Worm (Caenorhabditis elegans) whole organism, L1 larva: ENCODE data around the gene fbxa-143.

Experiments used
- C04F5.9 ChIP-seq: sonication (generic microtip); optimal IDR thresholded peaks from 2 replicates; lab custom pipeline; 2016; ENCODE audit warnings: missing genetic modification characterization, missing compliant biosample characterization
- Y116A8C.19 ChIP-seq: sonication (generic microtip); optimal IDR thresholded peaks from 2 replicates; lab custom pipeline; 2016; ENCODE audit warnings: missing compliant biosample characterization, missing genetic modification characterization, borderline replicate concordance
- alr-1 ChIP-seq: fragments of 200-800 bp; sonication (Bioruptor generic); optimal IDR thresholded peaks from 2 replicates; lab custom pipeline; 2018; ENCODE audit warnings: borderline replicate concordance, mild to moderate bottlenecking, missing genetic modification characterization, missing compliant biosample characterization
- aly-2 ChIP-seq: fragments of 150-350 bp; optimal IDR thresholded peaks from 2 replicates; lab custom pipeline; 2014; ENCODE audit warnings: missing biosample characterization, missing genetic modification characterization
- ces-1 ChIP-seq: fragments of 150-350 bp; optimal IDR thresholded peaks from 2 replicates; lab custom pipeline; 2014; ENCODE audit warnings: missing biosample characterization, missing genetic modification reagents, missing genetic modification characterization
- dsc-1 ChIP-seq: sonication (generic microtip); optimal IDR thresholded peaks from 2 replicates; lab custom pipeline; 2016; ENCODE audit warnings: mild to moderate bottlenecking, missing genetic modification characterization, missing compliant biosample characterization
- efl-1 ChIP-seq, 4 experiments: fragments of 150-350 bp; optimal IDR thresholded peaks in 3 of 4; peaks in 1 of 4; 1 replicate in 1 of 4; 2 replicates in 3 of 4; lab custom pipeline; 2014; ENCODE audit warnings: missing biosample characterization in 2 of 4, missing genetic modification characterization in 2 of 4, missing genetic modification reagents in 2 of 4
- elt-2 ChIP-seq: sonication (generic microtip); optimal IDR thresholded peaks from 2 replicates; lab custom pipeline; 2016; ENCODE audit warnings: missing genetic modification characterization, mild to moderate bottlenecking, inconsistent platforms, missing compliant biosample characterization, missing genetic modification reagents
- fkh-10 ChIP-seq: sonication (generic microtip); optimal IDR thresholded peaks from 2 replicates; lab custom pipeline; 2017; ENCODE audit warnings: missing biosample characterization, missing genetic modification reagents, missing genetic modification characterization
- fos-1 ChIP-seq: fragments of 150-350 bp; optimal IDR thresholded peaks from 2 replicates; lab custom pipeline; 2014; ENCODE audit warnings: missing biosample characterization, missing genetic modification characterization
- irx-1 ChIP-seq: sonication (generic microtip); optimal IDR thresholded peaks from 2 replicates; lab custom pipeline; 2016; ENCODE audit warnings: missing genetic modification characterization, missing compliant biosample characterization
- lin-13 ChIP-seq: fragments of 150-350 bp; optimal IDR thresholded peaks from 2 replicates; lab custom pipeline; 2014; ENCODE audit warnings: missing biosample characterization, missing genetic modification reagents, missing genetic modification characterization
- lin-39 ChIP-seq: fragments of 150-350 bp; optimal IDR thresholded peaks from 2 replicates; lab custom pipeline; 2014; ENCODE audit warnings: missing biosample characterization, missing genetic modification reagents, missing genetic modification characterization
- lir-3 ChIP-seq: sonication (generic microtip); optimal IDR thresholded peaks from 2 replicates; lab custom pipeline; 2016; ENCODE audit warnings: mild to moderate bottlenecking, missing genetic modification characterization, moderate library complexity, missing compliant biosample characterization; ENCODE audit not compliant: poor library complexity
- lsy-2 ChIP-seq, 2 experiments: fragments of 150-350 bp; optimal IDR thresholded peaks; 2 replicates each; lab custom pipeline; 2014; ENCODE audit warnings: missing biosample characterization in 2 of 2, missing genetic modification characterization in 2 of 2
- mab-9 ChIP-seq: fragments of 200-800 bp; sonication (Bioruptor generic); IDR thresholded peaks from 2 replicates; pipeline ENCODE4 v1.3.6; 2022; ENCODE audit warnings: missing genetic modification reagents, missing genetic modification characterization, missing compliant biosample characterization
- mef-2 ChIP-seq: fragments of 150-350 bp; optimal IDR thresholded peaks from 2 replicates; lab custom pipeline; 2014; ENCODE audit warnings: missing biosample characterization, missing genetic modification characterization
- nhr-11 ChIP-seq: fragments of 150-350 bp; optimal IDR thresholded peaks from 2 replicates; lab custom pipeline; 2014; ENCODE audit warnings: missing biosample characterization, missing genetic modification characterization
- nhr-20 ChIP-seq: sonication (generic microtip); optimal IDR thresholded peaks from 2 replicates; lab custom pipeline; 2016; ENCODE audit warnings: mild to moderate bottlenecking, missing genetic modification characterization, missing compliant biosample characterization
- nhr-76 ChIP-seq: sonication (generic microtip); optimal IDR thresholded peaks from 2 replicates; lab custom pipeline; 2017; ENCODE audit warnings: missing biosample characterization, missing genetic modification characterization
- nhr-77 ChIP-seq: fragments of 150-350 bp; optimal IDR thresholded peaks from 2 replicates; lab custom pipeline; 2014; ENCODE audit warnings: missing biosample characterization, missing genetic modification characterization
- pag-3 ChIP-seq: sonication (generic microtip); optimal IDR thresholded peaks from 2 replicates; lab custom pipeline; 2017; ENCODE audit warnings: missing genetic modification characterization, mild to moderate bottlenecking, missing compliant biosample characterization, antibody characterized with exemption, borderline replicate concordance; ENCODE audit not compliant: insufficient read depth
- pax-3 ChIP-seq: fragments of 200-800 bp; sonication (Bioruptor generic); optimal IDR thresholded peaks from 2 replicates; lab custom pipeline; 2018; ENCODE audit warnings: mild to moderate bottlenecking, missing genetic modification characterization, moderate library complexity, missing compliant biosample characterization
- skn-1 ChIP-seq: fragments of 150-350 bp; optimal IDR thresholded peaks from 2 replicates; lab custom pipeline; 2014; ENCODE audit warnings: missing biosample characterization, missing genetic modification characterization
- snpc-4 ChIP-seq: fragments of 150-350 bp; optimal IDR thresholded peaks from 2 replicates; lab custom pipeline; 2014; ENCODE audit warnings: missing biosample characterization, missing genetic modification characterization
- sptf-1 ChIP-seq: fragments of 150-350 bp; optimal IDR thresholded peaks from 2 replicates; lab custom pipeline; 2014; ENCODE audit warnings: missing biosample characterization, missing genetic modification characterization
- tlp-1 ChIP-seq: fragments of 150-350 bp; optimal IDR thresholded peaks from 2 replicates; lab custom pipeline; 2014; ENCODE audit warnings: missing biosample characterization, missing genetic modification characterization
- unc-130 ChIP-seq: fragments of 150-350 bp; optimal IDR thresholded peaks from 2 replicates; lab custom pipeline; 2017; ENCODE audit warnings: missing biosample characterization, missing genetic modification characterization, inconsistent platforms
- vab-15 ChIP-seq: sonication (generic microtip); optimal IDR thresholded peaks from 2 replicates; lab custom pipeline; 2017; ENCODE audit warnings: missing genotype, mild to moderate bottlenecking, missing genetic modification characterization, missing compliant biosample characterization
- zag-1 ChIP-seq: fragments of 150-350 bp; optimal IDR thresholded peaks from 2 replicates; lab custom pipeline; 2014; ENCODE audit warnings: missing biosample characterization, missing genetic modification characterization
- zip-4 ChIP-seq: fragments of 200-800 bp; sonication (Bioruptor generic); optimal IDR thresholded peaks from 2 replicates; lab custom pipeline; 2018; ENCODE audit warnings: mild to moderate bottlenecking, missing genetic modification characterization, moderate library complexity, missing compliant biosample characterization
- ztf-4 ChIP-seq: fragments of 150-350 bp; optimal IDR thresholded peaks from 2 replicates; lab custom pipeline; 2014; ENCODE audit warnings: missing biosample characterization, missing genetic modification characterization

Gene fbxa-143

DNA sequence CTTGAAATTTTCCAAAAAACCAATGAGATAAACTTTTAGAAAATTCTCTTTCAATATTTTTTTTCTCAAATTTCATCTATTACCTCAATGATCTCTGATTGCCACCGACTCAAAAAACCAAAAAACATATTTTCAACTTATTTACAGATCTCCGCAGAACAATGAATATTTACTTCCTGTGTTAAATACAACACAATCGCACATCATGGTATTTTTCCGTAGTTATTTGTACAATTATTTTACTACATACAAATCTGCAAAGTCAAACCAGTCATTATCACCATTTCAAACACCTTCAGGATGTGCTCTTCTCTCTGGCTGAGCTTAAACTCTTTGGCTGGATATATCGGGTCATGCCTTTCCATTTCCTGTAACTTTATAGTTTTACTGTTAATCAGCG is 38.6 kb upstream of the fbxa-143 start, which contains the start of gene str-108:
TSS of gene str-108 (plus strand) at position 301 of the 400 bp plus-strand sequence.
- TF ChIP-seq mab-9 (GFP tag; lab: Robert Waterston, UW): no peak
- TF ChIP-seq, all 84 proteins: peak for 0

ce11 chrV:16163719-16164118 is 36.4 kb upstream of the fbxa-143 start, which contains the start of gene F10A3.12:
TSS of gene F10A3.12 (plus strand) at chrV:16164019.
- TF ChIP-seq pax-3 (tag; lab: Kevin White, UChicago): no peak
- no peak for TF ChIP-seq dsc-1 (tag; lab: Kevin White, UChicago)
- TF ChIP-seq ztf-4 (tag; lab: Kevin White, UChicago): no peak
- no peak for TF ChIP-seq nhr-77 (tag; lab: Kevin White, UChicago)
- no peak for TF ChIP-seq fkh-10
- no peak for TF ChIP-seq zip-4
- no peak for TF ChIP-seq nhr-20 (tag; lab: Kevin White, UChicago)

DNA sequence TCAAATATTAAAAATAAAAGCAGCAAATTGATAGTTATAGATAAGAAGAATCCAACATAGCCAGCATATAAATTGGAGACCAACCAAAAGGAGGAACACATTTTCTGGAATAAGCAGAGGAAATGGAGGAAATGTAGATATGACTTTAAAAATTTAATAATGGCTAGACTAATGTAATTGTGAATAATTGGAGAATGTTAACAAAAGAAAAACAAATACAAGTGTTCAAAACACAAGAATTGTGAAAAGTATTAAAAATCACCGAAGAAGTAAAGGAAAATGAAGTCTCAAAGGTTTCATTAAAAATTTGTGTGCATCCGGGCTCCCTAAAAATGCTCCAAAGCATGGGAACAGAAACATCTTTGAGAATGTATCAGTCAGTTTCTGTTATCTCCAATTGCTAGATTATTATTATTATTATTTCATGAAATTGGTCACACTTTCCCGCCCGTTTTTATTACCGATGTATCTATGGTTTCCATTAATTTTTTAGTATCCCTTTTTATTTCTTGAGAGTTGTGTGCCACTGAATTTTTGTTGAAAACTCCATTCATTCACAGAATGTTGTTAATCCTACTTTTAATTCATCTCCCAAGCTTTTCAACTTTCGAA is 34.9 kb upstream of the fbxa-143 start, which contains the start of the genes str-109 and F10A3.11:
TSS of gene str-109 (minus strand) at position 101 of the 612 bp plus-strand sequence.
TSS of gene F10A3.11 (plus strand) at position 562 of the 612 bp plus-strand sequence.
- no peak for TF ChIP-seq lir-3 (tag; lab: Kevin White, UChicago)
- TF ChIP-seq pag-3 (tag; lab: Kevin White, UChicago): no peak
- TF ChIP-seq Y116A8C.19: no peak
- no peak for TF ChIP-seq nhr-76
- no peak for TF ChIP-seq alr-1 (tag; lab: Kevin White, UChicago)
- TF ChIP-seq pax-3 (tag; lab: Kevin White, UChicago): no peak
- TF ChIP-seq lin-39 (tag; lab: Kevin White, UChicago): no peak
- no peak for TF ChIP-seq nhr-11

- peak; percentile 79 for TF ChIP-seq zip-4
- TF ChIP-seq fos-1: no peak
- TF ChIP-seq vab-15 (tag; lab: Kevin White, UChicago): no peak
- peak in 1 of 2 experiments; percentile 9 for TF ChIP-seq efl-1 (optimal IDR thresholded peaks at IDR 0.05; lab: Kevin White, UChicago)
- peak in 1 of 2 experiments; percentile 4 for TF ChIP-seq efl-1 (GFP tag; optimal IDR thresholded peaks at IDR 0.05 in 1 of 2; lab: Kevin White, UChicago)
- TF ChIP-seq skn-1 (tag; lab: Kevin White, UChicago): peak; percentile 2
- peak; percentile 2 for TF ChIP-seq snpc-4
- peak; percentile 24 for TF ChIP-seq elt-2
Measured at ce11 chrV:16160087-16160486, 32.8 kb upstream of the fbxa-143 start.

DNA sequence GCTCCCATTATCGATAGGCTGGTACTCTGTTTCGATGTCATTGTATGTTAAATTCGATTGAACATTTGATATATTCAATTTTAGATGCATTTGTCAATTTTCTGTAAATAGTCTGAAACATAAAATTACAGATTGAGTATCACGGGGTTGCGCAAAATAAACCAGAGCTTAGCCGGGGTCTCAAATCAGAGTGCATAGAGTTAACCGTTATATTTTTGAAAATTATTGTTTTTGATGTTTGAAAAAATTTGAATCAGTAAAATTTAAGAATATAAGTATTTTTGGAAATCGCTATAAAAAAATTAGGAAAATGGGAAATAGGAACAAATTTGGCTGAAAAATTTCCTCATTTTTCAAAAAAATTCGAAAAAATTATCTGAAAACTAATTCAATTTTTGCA is 32.3 kb upstream of the fbxa-143 start, which contains the start of gene F10A3.17:
TSS of gene F10A3.17 (minus strand) at position 101 of the 400 bp plus-strand sequence.
- no peak for TF ChIP-seq unc-130 (tag; lab: Kevin White, UChicago)
- TF ChIP-seq mab-9 (GFP tag; lab: Robert Waterston, UW): no peak
- no peak for TF ChIP-seq mef-2
- TF ChIP-seq tlp-1 (tag; lab: Kevin White, UChicago): no peak
- TF ChIP-seq fkh-10: no peak
- TF ChIP-seq vab-15 (tag; lab: Kevin White, UChicago): no peak
- no peak for TF ChIP-seq lsy-2 (tag; optimal IDR thresholded peaks at IDR 0.05; lab: Kevin White, UChicago)
- TF ChIP-seq C04F5.9 (tag; lab: Kevin White, UChicago): no peak
- no peak for TF ChIP-seq aly-2 (tag; lab: Kevin White, UChicago)
- TF ChIP-seq, all 84 proteins: peak for 0

DNA sequence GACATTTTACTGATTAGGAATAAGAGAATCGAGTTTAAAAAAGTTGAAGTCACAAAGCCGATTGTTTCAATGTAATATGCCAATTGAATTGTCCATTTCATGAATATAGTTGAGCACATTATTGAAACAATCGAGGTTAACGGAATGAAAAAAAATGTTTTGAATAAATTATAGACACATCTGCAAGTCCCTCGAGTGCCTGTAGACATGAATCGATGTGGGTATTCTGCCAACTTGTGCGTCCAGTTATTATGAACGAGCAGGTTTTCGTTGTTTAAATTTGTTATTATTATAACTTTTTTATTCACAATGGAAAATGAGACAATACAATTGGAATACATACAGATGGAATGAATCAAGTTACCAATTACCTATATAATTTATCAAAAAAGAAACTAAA is 31.1 kb upstream of the fbxa-143 start, which contains the start of gene str-99:
TSS of gene str-99 (minus strand) at position 101 of the 400 bp plus-strand sequence.
- no peak for TF ChIP-seq irx-1 (tag; lab: Kevin White, UChicago)
- TF ChIP-seq zag-1 (tag; lab: Kevin White, UChicago): no peak
- TF ChIP-seq skn-1 (tag; lab: Kevin White, UChicago): no peak
- TF ChIP-seq ces-1 (GFP tag; lab: Kevin White, UChicago): no peak
- no peak for TF ChIP-seq sptf-1 (tag; lab: Kevin White, UChicago)
- TF ChIP-seq lin-13: no peak
